Worm (Caenorhabditis elegans) whole organism, L4 larva: Measurements from ENCODE around the gene ZK757.2.

ENCODE experiments used
- F10B5.3 ChIP-seq: sonication (generic microtip); optimal IDR thresholded peaks from 2 replicates; lab custom pipeline; 2016; ENCODE audit warnings: mild to moderate bottlenecking, missing genetic modification characterization, missing compliant biosample characterization
- F26F4.8 ChIP-seq: fragments of 200-800 bp; sonication (Bioruptor generic); conservative IDR thresholded peaks from 2 replicates; pipeline ENCODE4 v1.3.6; 2022; ENCODE audit warnings: missing genetic modification characterization, missing compliant biosample characterization
- F37D6.2 ChIP-seq: sonication (generic microtip); optimal IDR thresholded peaks from 2 replicates; lab custom pipeline; 2016; ENCODE audit warnings: mild to moderate bottlenecking, missing genetic modification characterization, missing compliant biosample characterization
- F44E2.7 ChIP-seq: fragments of 200-800 bp; sonication (Bioruptor generic); IDR thresholded peaks from 2 replicates; pipeline ENCODE4 v2.1.2; 2022; ENCODE audit warnings: missing genetic modification characterization, missing compliant biosample characterization
- F49E8.2 ChIP-seq: sonication (generic microtip); optimal IDR thresholded peaks from 2 replicates; lab custom pipeline; 2016; ENCODE audit warnings: missing compliant biosample characterization, mild to moderate bottlenecking, missing genetic modification characterization, borderline replicate concordance
- R02D3.7 ChIP-seq: fragments of 150-350 bp; sonication (generic microtip); optimal IDR thresholded peaks from 3 replicates; lab custom pipeline; 2014; ENCODE audit warnings: missing biosample characterization, missing genetic modification characterization
- T20F7.1 ChIP-seq: fragments of 200-800 bp; sonication (Bioruptor generic); optimal IDR thresholded peaks from 2 replicates; lab custom pipeline; 2018; ENCODE audit warnings: mild to moderate bottlenecking, missing genetic modification characterization, missing compliant biosample characterization
- Y105C5A.15 ChIP-seq: fragments of 200-800 bp; sonication (Bioruptor generic); IDR thresholded peaks from 2 replicates; pipeline ENCODE4 v1.3.6; 2022; ENCODE audit warnings: missing genetic modification characterization, missing compliant biosample characterization
- ZK546.5 ChIP-seq, 2 experiments: sonication (generic microtip); optimal IDR thresholded peaks; 2 replicates each; lab custom pipeline; 2017; ENCODE audit warnings: missing biosample characterization in 2 of 2, missing genetic modification characterization in 2 of 2
- aly-2 ChIP-seq: sonication (generic microtip); optimal IDR thresholded peaks from 2 replicates; lab custom pipeline; 2018; ENCODE audit warnings: missing biosample characterization, missing genetic modification characterization
- attf-4 ChIP-seq: sonication (generic microtip); optimal IDR thresholded peaks from 3 replicates; lab custom pipeline; 2017; ENCODE audit warnings: missing biosample characterization, missing genetic modification characterization
- ceh-20 ChIP-seq: fragments of 200-800 bp; sonication (Bioruptor generic); IDR thresholded peaks from 2 replicates; pipeline ENCODE4 v1.3.6; 2022; ENCODE audit warnings: missing genetic modification reagents, missing genetic modification characterization, missing compliant biosample characterization
- ceh-62 ChIP-seq: sonication (generic microtip); optimal IDR thresholded peaks from 2 replicates; lab custom pipeline; 2017; ENCODE audit warnings: missing biosample characterization, missing genetic modification characterization
- ceh-82 ChIP-seq: sonication (generic microtip); optimal IDR thresholded peaks from 2 replicates; lab custom pipeline; 2017; ENCODE audit warnings: missing biosample characterization, missing genetic modification characterization
- ces-1 ChIP-seq: fragments of 150-350 bp; sonication (generic microtip); optimal IDR thresholded peaks from 4 replicates; lab custom pipeline; 2014; ENCODE audit warnings: missing biosample characterization, missing genetic modification reagents, missing genetic modification characterization
- daf-8 ChIP-seq: fragments of 200-800 bp; sonication (Bioruptor generic); IDR thresholded peaks from 2 replicates; pipeline ENCODE4 v1.3.6; 2022; ENCODE audit warnings: missing genetic modification characterization, missing compliant biosample characterization
- dmd-6 ChIP-seq: fragments of 200-800 bp; sonication (Bioruptor generic); IDR thresholded peaks from 2 replicates; pipeline ENCODE4 v1.3.6; 2022; ENCODE audit warnings: missing genetic modification reagents, missing genetic modification characterization, missing compliant biosample characterization
- dpl-1 ChIP-seq: fragments of 150-350 bp; optimal IDR thresholded peaks from 2 replicates; lab custom pipeline; 2014; ENCODE audit warnings: missing biosample characterization, missing genetic modification reagents, missing genetic modification characterization
- duxl-1 ChIP-seq: sonication (generic microtip); optimal IDR thresholded peaks from 2 replicates; lab custom pipeline; 2016; ENCODE audit warnings: mild to moderate bottlenecking, missing genetic modification characterization, moderate library complexity, missing compliant biosample characterization; ENCODE audit not compliant: poor library complexity
- egl-43 ChIP-seq: fragments of 200-800 bp; sonication (Bioruptor generic); IDR thresholded peaks from 2 replicates; pipeline ENCODE4 v1.3.6; 2022; ENCODE audit warnings: missing genetic modification reagents, missing genetic modification characterization, missing compliant biosample characterization
- gei-8 ChIP-seq: fragments of 200-800 bp; sonication (Bioruptor generic); optimal IDR thresholded peaks from 2 replicates; lab custom pipeline; 2018; ENCODE audit warnings: mild to moderate bottlenecking, missing genetic modification characterization, missing compliant biosample characterization
- hif-1 ChIP-seq, 2 experiments: sonication (generic microtip); optimal IDR thresholded peaks; 2 replicates each; lab custom pipeline; 2016 to 2017; ENCODE audit warnings: missing compliant biosample characterization in 2 of 2, missing genetic modification characterization in 2 of 2, missing genetic modification reagents in 2 of 2, missing genotype in 2 of 2, mild to moderate bottlenecking in 1 of 2
- hlh-11 ChIP-seq: fragments of 200-800 bp; sonication (Bioruptor generic); optimal IDR thresholded peaks from 2 replicates; lab custom pipeline; 2018; ENCODE audit warnings: mild to moderate bottlenecking, missing genetic modification characterization, missing compliant biosample characterization
- hmg-1.1 ChIP-seq: fragments of 200-800 bp; sonication (Bioruptor generic); IDR thresholded peaks from 2 replicates; pipeline ENCODE4 v1.3.6; 2022; ENCODE audit warnings: missing genetic modification reagents, missing genetic modification characterization, missing compliant biosample characterization
- lim-7 ChIP-seq: fragments of 200-800 bp; sonication (Bioruptor generic); IDR thresholded peaks from 2 replicates; pipeline ENCODE4 v1.3.6; 2022; ENCODE audit warnings: missing genetic modification characterization, missing compliant biosample characterization
- lin-1 ChIP-seq: fragments of 200-800 bp; sonication (Bioruptor generic); IDR thresholded peaks from 2 replicates; pipeline ENCODE4 v1.3.6; 2022; ENCODE audit warnings: missing genetic modification reagents, missing genetic modification characterization, missing compliant biosample characterization
- lin-38 ChIP-seq: fragments of 200-800 bp; sonication (Bioruptor generic); IDR thresholded peaks from 2 replicates; pipeline ENCODE4 v1.3.6; 2022; ENCODE audit warnings: missing genetic modification reagents, missing genetic modification characterization, missing compliant biosample characterization
- lin-39 ChIP-seq: fragments of 150-350 bp; optimal IDR thresholded peaks from 2 replicates; lab custom pipeline; 2014; ENCODE audit warnings: missing biosample characterization, missing genetic modification reagents, missing genetic modification characterization
- lir-3 ChIP-seq: sonication (generic microtip); optimal IDR thresholded peaks from 2 replicates; lab custom pipeline; 2016; ENCODE audit warnings: mild to moderate bottlenecking, missing genetic modification characterization, missing compliant biosample characterization
- lsy-2 ChIP-seq, 2 experiments: fragments of 150-350 bp in 1 of 2; sonication (generic microtip) in 1 of 2; optimal IDR thresholded peaks; 2 replicates each; lab custom pipeline; 2014 to 2017; ENCODE audit warnings: missing biosample characterization in 2 of 2, missing genetic modification characterization in 2 of 2
- madf-5 ChIP-seq, 2 experiments: fragments of 200-800 bp; sonication (Bioruptor generic); IDR thresholded peaks; 2 replicates each; pipeline ENCODE4 v1.3.6; 2022; ENCODE audit warnings: missing compliant biosample characterization in 2 of 2, missing genetic modification characterization in 2 of 2
- madf-9 ChIP-seq: fragments of 200-800 bp; sonication (Bioruptor generic); conservative IDR thresholded peaks from 2 replicates; pipeline ENCODE4 v1.3.6; 2022; ENCODE audit warnings: missing genetic modification reagents, missing genetic modification characterization, missing compliant biosample characterization
- mdl-1 ChIP-seq, 2 experiments: fragments of 150-350 bp in 1 of 2; sonication (generic microtip) in 1 of 2; optimal IDR thresholded peaks; 2 replicates each; lab custom pipeline; 2014 to 2017; ENCODE audit warnings: missing biosample characterization in 2 of 2, missing genetic modification characterization in 2 of 2
- mep-1 ChIP-seq: fragments of 150-350 bp; sonication (generic microtip); optimal IDR thresholded peaks from 3 replicates; lab custom pipeline; 2014; ENCODE audit warnings: missing biosample characterization, missing genetic modification characterization
- mxl-3 ChIP-seq: fragments of 200-800 bp; sonication (Bioruptor generic); optimal IDR thresholded peaks from 2 replicates; lab custom pipeline; 2018; ENCODE audit warnings: mild to moderate bottlenecking, missing genetic modification characterization, missing compliant biosample characterization
- nhr-11 ChIP-seq: fragments of 150-350 bp; optimal IDR thresholded peaks from 2 replicates; lab custom pipeline; 2014; ENCODE audit warnings: missing biosample characterization, missing genetic modification characterization
- nhr-25 ChIP-seq: sonication (generic microtip); optimal IDR thresholded peaks from 2 replicates; lab custom pipeline; 2017; ENCODE audit warnings: missing genetic modification characterization, mild to moderate bottlenecking, missing compliant biosample characterization, antibody characterized with exemption, moderate library complexity, borderline replicate concordance; ENCODE audit not compliant: insufficient read depth
- nhr-28 ChIP-seq: fragments of 150-350 bp; optimal IDR thresholded peaks from 2 replicates; lab custom pipeline; 2014; ENCODE audit warnings: missing biosample characterization, missing genetic modification characterization
- nhr-41 ChIP-seq: fragments of 200-800 bp; sonication (Bioruptor generic); IDR thresholded peaks from 2 replicates; pipeline ENCODE4 v1.3.6; 2022; ENCODE audit warnings: missing genetic modification reagents, missing genetic modification characterization, missing compliant biosample characterization
- nhr-42 ChIP-seq: fragments of 200-800 bp; sonication (Bioruptor generic); IDR thresholded peaks from 2 replicates; pipeline ENCODE4 v1.3.6; 2022; ENCODE audit warnings: missing genetic modification characterization, missing compliant biosample characterization
- nhr-48 ChIP-seq: sonication (generic microtip); optimal IDR thresholded peaks from 2 replicates; lab custom pipeline; 2016; ENCODE audit warnings: mild to moderate bottlenecking, missing genetic modification characterization, missing compliant biosample characterization
- pqm-1 ChIP-seq: sonication (generic microtip); optimal IDR thresholded peaks from 2 replicates; lab custom pipeline; 2017; ENCODE audit warnings: missing biosample characterization, missing genetic modification characterization
- skn-1 ChIP-seq: fragments of 150-350 bp; optimal IDR thresholded peaks from 2 replicates; lab custom pipeline; 2014; ENCODE audit warnings: missing biosample characterization, missing genetic modification characterization
- tag-97 ChIP-seq: fragments of 200-800 bp; sonication (Bioruptor generic); IDR thresholded peaks from 2 replicates; pipeline ENCODE4 v1.3.6; 2022; ENCODE audit warnings: missing genetic modification characterization, missing compliant biosample characterization
- unc-39 ChIP-seq: sonication (generic microtip); optimal IDR thresholded peaks from 2 replicates; lab custom pipeline; 2017; ENCODE audit warnings: missing biosample characterization, missing genetic modification characterization
- vab-7 ChIP-seq: fragments of 200-800 bp; sonication (Bioruptor generic); IDR thresholded peaks from 2 replicates; pipeline ENCODE4 v1.3.6; 2022; ENCODE audit warnings: missing genetic modification reagents, missing genetic modification characterization, missing compliant biosample characterization
- zag-1 ChIP-seq: fragments of 150-350 bp; optimal IDR thresholded peaks from 2 replicates; lab custom pipeline; 2014; ENCODE audit warnings: missing biosample characterization, missing genetic modification characterization
- zfp-2 ChIP-seq: sonication (generic microtip); optimal IDR thresholded peaks from 2 replicates; lab custom pipeline; 2016; ENCODE audit warnings: mild to moderate bottlenecking, missing genetic modification characterization, missing compliant biosample characterization
- zip-11 ChIP-seq: fragments of 200-800 bp; sonication (Bioruptor generic); IDR thresholded peaks from 2 replicates; pipeline ENCODE4 v1.3.6; 2022; ENCODE audit warnings: missing genetic modification characterization, missing compliant biosample characterization

Gene ZK757.2

ce11 chrIII:9861470-9862342 is 17.0 kb downstream of the ZK757.2 start (continued):
- TF ChIP-seq ceh-20 (peak; percentile 81), ceh-62 (no peak), nhr-25 (tag; lab: Kevin White, UChicago) (no peak), F37D6.2 (tag; lab: Kevin White, UChicago) (peak; percentile 44), hif-1 (tag; optimal IDR thresholded peaks at IDR 0.05; lab: Kevin White, UChicago) (peak in 1 of 2 experiments; percentile 57), mep-1 (tag; lab: Kevin White, UChicago) (peak; percentile 68), dmd-6 (GFP tag; lab: Robert Waterston, UW) (peak; percentile 71), zip-11 (GFP tag; lab: Robert Waterston, UW) (0 out of 2 replicates have a peak, but pooled peaks have one; percentile 5), zfp-2 (no peak), mdl-1 (tag; optimal IDR thresholded peaks at IDR 0.05; lab: Kevin White, UChicago) (no peak), R02D3.7 (tag; lab: Kevin White, UChicago) (no peak), pqm-1 (tag; lab: Kevin White, UChicago) (no peak), unc-39 (no peak), F10B5.3 (no peak), daf-8 (GFP tag; lab: Robert Waterston, UW) (no peak), nhr-42 (GFP tag; lab: Robert Waterston, UW) (peak; percentile 67; the same call in 1 of the 2 replicates), skn-1 (no peak), mxl-3 (peak; percentile 52), F26F4.8 (GFP tag; lab: Robert Waterston, UW) (peak; percentile 64; the same call in 1 of the 2 replicates), ces-1 (no peak), T20F7.1 (GFP tag; lab: Kevin White, UChicago) (peak; percentile 37), nhr-41 (peak; percentile 84), ZK546.5 (tag; optimal IDR thresholded peaks at IDR 0.05; lab: Kevin White, UChicago) (no peak), madf-5 (GFP tag; IDR thresholded peaks at IDR 0.05; lab: Robert Waterston, UW) (peak; percentile 55 to 71; a peak in 1 of 4 replicates), Y105C5A.15 (GFP tag; lab: Robert Waterston, UW) (peak; percentile 92), ceh-82 (tag; lab: Kevin White, UChicago) (no peak), F49E8.2 (tag; lab: Kevin White, UChicago) (peak; percentile 46), nhr-28 (no peak), madf-9 (GFP tag; lab: Robert Waterston, UW) (peak; percentile 89), lin-1 (GFP tag; lab: Robert Waterston, UW) (peak; percentile 67), vab-7 (GFP tag; lab: Robert Waterston, UW) (peak; percentile 88), attf-4 (tag; lab: Kevin White, UChicago) (no peak), duxl-1 (tag; lab: Kevin White, UChicago) (peak; percentile 45), hmg-1.1 (GFP tag; lab: Robert Waterston, UW) (peak; percentile 85), zag-1 (tag; lab: Kevin White, UChicago) (no peak), nhr-11 (tag; lab: Kevin White, UChicago) (peak; percentile 5), nhr-48 (peak; percentile 34), aly-2 (tag; lab: Kevin White, UChicago) (no peak), lin-39 (tag; lab: Kevin White, UChicago) (no peak), lsy-2 (tag; optimal IDR thresholded peaks at IDR 0.05; lab: Kevin White, UChicago) (peak in 1 of 2 experiments; percentile 49), lir-3 (tag; lab: Kevin White, UChicago) (no peak), hlh-11 (tag; lab: Kevin White, UChicago) (peak; percentile 30), dpl-1 (GFP tag; lab: Kevin White, UChicago) (peak; percentile 37), lim-7 (GFP tag; lab: Robert Waterston, UW) (peak; percentile 96), lin-38 (peak; percentile 82), F44E2.7 (peak; percentile 89; the same call in 1 of the 2 replicates), gei-8 (peak; percentile 78), tag-97 (no peak), egl-43 (GFP tag; lab: Robert Waterston, UW) (peak; percentile 94)
